Worm (Caenorhabditis elegans) whole organism, L3 larva: ENCODE measurements around the gene xbp-1.

Experiments
- aly-2 ChIP-seq: fragments of 150-350 bp; optimal IDR thresholded peaks from 2 replicates; lab custom pipeline; 2014; ENCODE audit warnings: missing biosample characterization, missing genetic modification characterization
- egl-27 ChIP-seq: sonication (generic microtip); optimal IDR thresholded peaks from 4 replicates; lab custom pipeline; 2017; ENCODE audit warnings: missing biosample characterization, missing genetic modification reagents, missing genetic modification characterization
- elt-2 ChIP-seq: sonication (generic microtip); optimal IDR thresholded peaks from 2 replicates; lab custom pipeline; 2016; ENCODE audit warnings: missing genetic modification reagents, mild to moderate bottlenecking, missing genetic modification characterization, missing compliant biosample characterization
- elt-3 ChIP-seq, 3 experiments: fragments of 150-350 bp in 1 of 3; sonication (generic microtip) in 2 of 3; optimal IDR thresholded peaks; 2 replicates in 2 of 3; 4 replicates in 1 of 3; lab custom pipeline; 2014 to 2017; ENCODE audit warnings: missing biosample characterization in 3 of 3, missing genetic modification characterization in 3 of 3
- pha-4 ChIP-seq: fragments of 150-350 bp; optimal IDR thresholded peaks from 2 replicates; lab custom pipeline; 2014; ENCODE audit warnings: missing biosample characterization, missing genetic modification reagents, missing genetic modification characterization
- pqm-1 ChIP-seq: fragments of 150-350 bp; optimal IDR thresholded peaks from 2 replicates; lab custom pipeline; 2017; ENCODE audit warnings: missing biosample characterization, missing genetic modification characterization, inconsistent platforms
- snpc-4 ChIP-seq: fragments of 150-350 bp; optimal IDR thresholded peaks from 2 replicates; lab custom pipeline; 2014; ENCODE audit warnings: missing biosample characterization, missing genetic modification characterization
- unc-62 ChIP-seq: fragments of 150-350 bp; sonication (generic microtip); optimal IDR thresholded peaks from 4 replicates; lab custom pipeline; 2014; ENCODE audit warnings: missing biosample characterization, missing genetic modification reagents, missing genetic modification characterization
- ztf-4 ChIP-seq: fragments of 150-350 bp; optimal IDR thresholded peaks from 2 replicates; lab custom pipeline; 2014; ENCODE audit warnings: missing biosample characterization, missing genetic modification characterization

- TF ChIP-seq snpc-4 (tag; lab: Kevin White, UChicago) (no peak), elt-2 (tag; lab: Kevin White, UChicago) (no peak), aly-2 (tag; lab: Kevin White, UChicago) (no peak), egl-27 (tag; lab: Kevin White, UChicago) (no peak), elt-3 (tag; optimal IDR thresholded peaks at IDR 0.05; lab: Kevin White, UChicago) (no peak), unc-62 (GFP tag; lab: Kevin White, UChicago) (no peak), pqm-1 (tag; lab: Kevin White, UChicago) (no peak), ztf-4 (no peak), pha-4 (tag; lab: Kevin White, UChicago) (no peak)
These were observed 48.7 kb downstream of the xbp-1 start, which contains the start of gene F43C1.7 for ce11 chrIII:4242225-4242862.
